Worm (Caenorhabditis elegans) whole organism, L2 larva: ENCODE results near the gene pir-2.

Experiments used
- F13H6.1 ChIP-seq: sonication (generic microtip); optimal IDR thresholded peaks from 2 replicates; lab custom pipeline; 2016; ENCODE audit warnings: missing genetic modification characterization, missing compliant biosample characterization
- ama-1 ChIP-seq: fragments of 150-350 bp; optimal IDR thresholded peaks from 2 replicates; lab custom pipeline; 2018; ENCODE audit warnings: inconsistent platforms
- blmp-1 ChIP-seq: sonication (generic microtip); optimal IDR thresholded peaks from 2 replicates; lab custom pipeline; 2017; ENCODE audit warnings: missing genetic modification characterization, mild to moderate bottlenecking, missing compliant biosample characterization, antibody characterized with exemption, moderate library complexity; ENCODE audit not compliant: insufficient read depth
- ceh-16 ChIP-seq: fragments of 150-350 bp; optimal IDR thresholded peaks from 2 replicates; lab custom pipeline; 2014; ENCODE audit warnings: missing biosample characterization, missing genetic modification characterization
- elt-3 ChIP-seq: sonication (generic microtip); optimal IDR thresholded peaks from 2 replicates; lab custom pipeline; 2017; ENCODE audit warnings: missing biosample characterization, missing genetic modification characterization
- lin-13 ChIP-seq: fragments of 150-350 bp; optimal IDR thresholded peaks from 2 replicates; lab custom pipeline; 2014; ENCODE audit warnings: missing biosample characterization, missing genetic modification reagents, missing genetic modification characterization
- lin-39 ChIP-seq: fragments of 150-350 bp; optimal IDR thresholded peaks from 2 replicates; lab custom pipeline; 2014; ENCODE audit warnings: missing biosample characterization, missing genetic modification reagents, missing genetic modification characterization
- nhr-23 ChIP-seq: fragments of 150-350 bp; optimal IDR thresholded peaks from 2 replicates; lab custom pipeline; 2014; ENCODE audit warnings: missing biosample characterization, missing genetic modification reagents, missing genetic modification characterization
- nhr-237 ChIP-seq: fragments of 150-350 bp; optimal IDR thresholded peaks from 2 replicates; lab custom pipeline; 2014; ENCODE audit warnings: missing biosample characterization, missing genetic modification characterization
- nhr-6 ChIP-seq: fragments of 150-350 bp; optimal IDR thresholded peaks from 2 replicates; lab custom pipeline; 2014; ENCODE audit warnings: missing biosample characterization, missing genetic modification characterization
- peb-1 ChIP-seq: fragments of 150-350 bp; optimal IDR thresholded peaks from 2 replicates; lab custom pipeline; 2014; ENCODE audit warnings: missing biosample characterization, missing genetic modification characterization
- zag-1 ChIP-seq: fragments of 150-350 bp; optimal IDR thresholded peaks from 2 replicates; lab custom pipeline; 2014; ENCODE audit warnings: missing biosample characterization, missing genetic modification characterization

DNA sequence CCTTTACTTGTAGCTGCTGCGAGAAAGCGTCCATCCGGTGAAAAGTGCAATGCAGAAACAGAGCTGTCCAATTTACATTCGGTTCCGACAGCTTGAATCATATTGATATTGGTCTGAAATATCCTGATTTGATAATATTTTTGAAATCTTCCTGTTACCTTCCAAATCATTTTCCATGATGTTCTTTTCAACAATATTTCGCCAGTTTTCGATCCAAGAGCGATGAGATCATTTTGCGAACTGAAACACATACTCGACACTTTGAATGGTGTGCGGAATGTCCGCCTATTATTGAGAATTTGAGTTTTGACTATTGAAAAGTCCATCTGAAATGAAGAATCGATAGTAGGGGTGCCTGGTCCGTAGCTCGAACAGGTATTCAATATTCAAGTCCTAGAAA lies 2.3 kb downstream of the pir-2 start, which contains the start of gene emb-30:
- TF ChIP-seq peb-1 (tag; lab: Kevin White, UChicago) (no peak), nhr-23 (tag; lab: Kevin White, UChicago) (no peak), ama-1 (lab: Kevin White, UChicago) (peak; percentile 31), blmp-1 (tag; lab: Kevin White, UChicago) (no peak), nhr-6 (tag; lab: Kevin White, UChicago) (peak; percentile 19), lin-13 (GFP tag; lab: Kevin White, UChicago) (no peak), elt-3 (tag; lab: Kevin White, UChicago) (no peak), lin-39 (tag; lab: Kevin White, UChicago) (no peak), ceh-16 (tag; lab: Kevin White, UChicago) (no peak), F13H6.1 (tag; lab: Kevin White, UChicago) (no peak), zag-1 (no peak), nhr-237 (tag; lab: Kevin White, UChicago) (no peak)
